Fruit fly (Drosophila melanogaster) whole organism, adult: ENCODE measurements around the gene CG43896.
A peak's percentile ranks its signal among the peaks of the same experiment; 100 is the strongest.

Source experiments
- CG11617 ChIP-seq: fragments of 200-800 bp; sonication (Bioruptor generic); optimal IDR thresholded peaks from 2 replicates; lab custom pipeline; 2017; ENCODE audit warnings: mild to moderate bottlenecking, missing biosample characterization, missing genetic modification reagents, missing genetic modification characterization
- CG12768 ChIP-seq: fragments of 200-800 bp; sonication (Bioruptor generic); optimal IDR thresholded peaks from 2 replicates; lab custom pipeline; 2017; ENCODE audit warnings: missing biosample characterization, missing genetic modification characterization, mild to moderate bottlenecking, moderate library complexity, missing genetic modification reagents
- CG14711 ChIP-seq: fragments of 200-800 bp; sonication (Bioruptor generic); optimal IDR thresholded peaks from 2 replicates; lab custom pipeline; 2018; ENCODE audit warnings: missing biosample characterization, mild to moderate bottlenecking, missing genetic modification characterization, moderate library complexity
- CG1620 ChIP-seq: fragments of 200-800 bp; sonication (Bioruptor generic); optimal IDR thresholded peaks from 2 replicates; lab custom pipeline; 2016; ENCODE audit warnings: missing biosample characterization, missing genetic modification characterization
- CG33017 ChIP-seq: fragments of 200-800 bp; sonication (Bioruptor generic); optimal IDR thresholded peaks from 2 replicates; lab custom pipeline; 2018; ENCODE audit warnings: missing biosample characterization, mild to moderate bottlenecking, missing genetic modification characterization, moderate library complexity
- CG5204 ChIP-seq: fragments of 200-800 bp; sonication (Bioruptor generic); optimal IDR thresholded peaks from 2 replicates; lab custom pipeline; 2016; ENCODE audit warnings: missing biosample characterization, missing genetic modification characterization
- CG7045 ChIP-seq: fragments of 200-800 bp; sonication (Bioruptor generic); optimal IDR thresholded peaks from 2 replicates; lab custom pipeline; 2017; ENCODE audit warnings: missing biosample characterization, mild to moderate bottlenecking, missing genetic modification characterization
- CG7101 ChIP-seq: fragments of 200-800 bp; sonication (Bioruptor generic); optimal IDR thresholded peaks from 2 replicates; lab custom pipeline; 2018; ENCODE audit warnings: missing biosample characterization, mild to moderate bottlenecking, missing genetic modification characterization, moderate library complexity
- Clk ChIP-seq: fragments of 200-800 bp; sonication (Bioruptor generic); optimal IDR thresholded peaks from 2 replicates; lab custom pipeline; 2017; ENCODE audit warnings: missing biosample characterization, missing genetic modification characterization
- Crg-1 ChIP-seq: fragments of 200-800 bp; sonication (Bioruptor generic); optimal IDR thresholded peaks from 2 replicates; lab custom pipeline; 2016; ENCODE audit warnings: missing biosample characterization, missing genetic modification characterization
- Hr96 ChIP-seq: fragments of 200-800 bp; sonication (Bioruptor generic); optimal IDR thresholded peaks from 2 replicates; lab custom pipeline; 2016; ENCODE audit warnings: missing biosample characterization, missing genetic modification characterization
- Mnt ChIP-seq: fragments of 200-800 bp; sonication (Bioruptor generic); optimal IDR thresholded peaks from 2 replicates; lab custom pipeline; 2016; ENCODE audit warnings: missing biosample characterization, mild to moderate bottlenecking, missing genetic modification characterization
- bab1 ChIP-seq: fragments of 200-800 bp; sonication (Bioruptor generic); optimal IDR thresholded peaks from 3 replicates; lab custom pipeline; 2019; ENCODE audit warnings: missing biosample characterization, mild to moderate bottlenecking, missing genetic modification characterization, moderate library complexity
- cic ChIP-seq: fragments of 200-800 bp; sonication (Bioruptor generic); optimal IDR thresholded peaks from 2 replicates; lab custom pipeline; 2017; ENCODE audit warnings: missing biosample characterization, mild to moderate bottlenecking, missing genetic modification characterization, moderate library complexity
- cnc ChIP-seq, 2 experiments: fragments of >200 bp; optimal IDR thresholded peaks; 2 replicates each; lab custom pipeline; 2017
- kay ChIP-seq: fragments of 200-800 bp; sonication (Bioruptor generic); peaks from one replicate; lab custom pipeline; 2016; ENCODE audit warnings: missing biosample characterization, missing genetic modification characterization, borderline replicate concordance
- ovo ChIP-seq: fragments of 200-800 bp; sonication (Bioruptor generic); optimal IDR thresholded peaks from 2 replicates; lab custom pipeline; 2016; ENCODE audit warnings: missing biosample characterization, missing genetic modification characterization
- pad ChIP-seq: fragments of 200-800 bp; sonication (Bioruptor generic); optimal IDR thresholded peaks from 3 replicates; lab custom pipeline; 2017; ENCODE audit warnings: missing biosample characterization, missing genetic modification characterization, mild to moderate bottlenecking, moderate library complexity, missing genetic modification reagents
- tj ChIP-seq: fragments of 200-800 bp; sonication (Bioruptor generic); optimal IDR thresholded peaks from 3 replicates; lab custom pipeline; 2017; ENCODE audit warnings: missing biosample characterization, mild to moderate bottlenecking, missing genetic modification characterization, moderate library complexity
- toe ChIP-seq: fragments of 200-800 bp; sonication (Bioruptor generic); optimal IDR thresholded peaks from 2 replicates; lab custom pipeline; 2016; ENCODE audit warnings: missing biosample characterization, missing genetic modification characterization

Gene CG43896

DNA sequence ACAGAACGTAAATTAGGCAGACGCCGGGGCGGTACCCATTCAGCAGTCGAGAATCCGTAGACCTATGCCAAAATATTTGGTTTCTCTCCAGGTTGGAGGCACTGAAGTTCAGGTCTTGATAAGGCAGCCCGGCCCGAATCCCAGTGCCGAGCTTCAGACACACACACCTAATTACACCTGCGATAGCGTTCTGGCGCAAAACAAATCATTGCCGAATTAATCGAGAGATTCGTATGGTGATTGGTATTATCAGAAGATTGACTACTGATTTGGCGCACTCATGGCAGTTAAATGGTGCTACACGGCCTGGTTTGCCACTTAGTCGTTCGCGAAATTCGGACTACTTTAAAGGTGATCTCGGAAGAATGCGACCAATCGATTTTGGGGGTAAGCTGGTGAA, 28.6 kb upstream of the CG43896 start, which contains the start of gene CG7252:
TSS of gene CG7252 (plus strand) at position 319 of the 400 bp plus-strand sequence.
- TF ChIP-seq pad (GFP tag; lab: Kevin White, UChicago) (no peak), toe (GFP tag; lab: Kevin White, UChicago) (no peak), bab1 (GFP tag; lab: Kevin White, UChicago) (no peak), CG12768 (GFP tag; lab: Kevin White, UChicago) (no peak), Clk (GFP tag; lab: Kevin White, UChicago) (no peak), CG11617 (GFP tag; lab: Kevin White, UChicago) (no peak), CG14711 (no peak), cnc (optimal IDR thresholded peaks at IDR 0.05; lab: Kevin White, UChicago) (no peak), cic (GFP tag; lab: Kevin White, UChicago) (no peak), ovo (GFP tag; lab: Kevin White, UChicago) (no peak), Hr96 (GFP tag; lab: Kevin White, UChicago) (no peak), tj (GFP tag; lab: Kevin White, UChicago) (no peak), Crg-1 (GFP tag; lab: Kevin White, UChicago) (no peak), CG7045 (GFP tag; lab: Kevin White, UChicago) (no peak), kay (GFP tag; lab: Kevin White, UChicago) (no peak), CG33017 (tag; lab: Kevin White, UChicago) (no peak), CG5204 (GFP tag; lab: Kevin White, UChicago) (no peak), CG7101 (tag; lab: Kevin White, UChicago) (no peak), CG1620 (no peak)

DNA sequence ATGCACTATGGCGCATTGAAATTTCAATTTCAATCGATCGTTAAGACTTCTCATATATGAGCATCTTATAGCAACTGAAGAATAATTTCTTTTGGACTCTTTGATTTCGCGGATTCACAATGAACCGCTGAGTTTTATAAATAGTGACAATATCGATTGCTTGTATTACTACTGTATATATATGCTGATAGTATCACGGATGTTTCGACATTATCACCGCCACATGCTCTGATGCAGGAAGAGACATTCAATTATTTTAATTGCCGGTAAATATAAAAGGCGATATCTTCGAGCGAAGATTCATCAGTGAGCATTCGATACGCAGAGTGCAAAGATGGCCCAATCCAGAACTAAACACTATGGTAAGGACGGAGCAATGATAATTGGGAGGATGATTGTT, 26.4 kb upstream of the CG43896 start, which contains the start of gene CG17826:
TSS of gene CG17826 (plus strand) at position 301 of the 400 bp plus-strand sequence.
- TF ChIP-seq pad (GFP tag; lab: Kevin White, UChicago) (no peak), Clk (GFP tag; lab: Kevin White, UChicago) (no peak), CG11617 (GFP tag; lab: Kevin White, UChicago) (no peak)

- TF ChIP-seq CG14711: no peak
- TF ChIP-seq CG7045 (GFP tag; lab: Kevin White, UChicago): no peak
- no peak for TF ChIP-seq tj (GFP tag; lab: Kevin White, UChicago)
- TF ChIP-seq Clk (GFP tag; lab: Kevin White, UChicago): no peak
- no peak for TF ChIP-seq CG1620
- no peak for TF ChIP-seq CG33017 (tag; lab: Kevin White, UChicago)
- TF ChIP-seq cic (GFP tag; lab: Kevin White, UChicago): no peak
- no peak for TF ChIP-seq pad (GFP tag; lab: Kevin White, UChicago)
- TF ChIP-seq CG5204 (GFP tag; lab: Kevin White, UChicago): no peak
- no peak for TF ChIP-seq Crg-1 (GFP tag; lab: Kevin White, UChicago)
Measured at dm6 chr3L:11953217-11953616, 22.7 kb upstream of the CG43896 start, which contains the start of gene obst-G. Gene obst-G (minus strand): TSS chr3L:11953317.

DNA sequence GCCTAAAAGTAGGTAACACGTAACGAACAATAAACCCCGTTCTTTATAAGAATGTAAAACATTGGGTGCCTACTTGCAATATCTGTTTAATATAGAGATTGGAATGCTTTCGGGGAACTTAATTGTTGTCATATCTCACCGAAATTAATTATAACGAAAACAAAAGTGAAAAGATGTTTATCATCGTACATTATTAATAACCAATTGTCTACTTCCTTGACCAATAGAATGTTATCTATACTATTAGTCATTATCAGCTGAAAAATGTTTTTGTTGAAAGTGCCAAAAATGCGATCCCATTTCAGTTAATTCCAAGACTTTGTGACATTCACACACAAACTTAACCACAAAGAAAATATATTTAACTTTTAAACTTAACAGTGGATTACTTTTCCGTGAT, 22.1 kb upstream of the CG43896 start, which contains the start of gene CG7248:
TSS of gene CG7248 (plus strand) at position 301 of the 400 bp plus-strand sequence.
- TF ChIP-seq kay (GFP tag; lab: Kevin White, UChicago) (peak; percentile 7), CG11617 (GFP tag; lab: Kevin White, UChicago) (no peak)

DNA sequence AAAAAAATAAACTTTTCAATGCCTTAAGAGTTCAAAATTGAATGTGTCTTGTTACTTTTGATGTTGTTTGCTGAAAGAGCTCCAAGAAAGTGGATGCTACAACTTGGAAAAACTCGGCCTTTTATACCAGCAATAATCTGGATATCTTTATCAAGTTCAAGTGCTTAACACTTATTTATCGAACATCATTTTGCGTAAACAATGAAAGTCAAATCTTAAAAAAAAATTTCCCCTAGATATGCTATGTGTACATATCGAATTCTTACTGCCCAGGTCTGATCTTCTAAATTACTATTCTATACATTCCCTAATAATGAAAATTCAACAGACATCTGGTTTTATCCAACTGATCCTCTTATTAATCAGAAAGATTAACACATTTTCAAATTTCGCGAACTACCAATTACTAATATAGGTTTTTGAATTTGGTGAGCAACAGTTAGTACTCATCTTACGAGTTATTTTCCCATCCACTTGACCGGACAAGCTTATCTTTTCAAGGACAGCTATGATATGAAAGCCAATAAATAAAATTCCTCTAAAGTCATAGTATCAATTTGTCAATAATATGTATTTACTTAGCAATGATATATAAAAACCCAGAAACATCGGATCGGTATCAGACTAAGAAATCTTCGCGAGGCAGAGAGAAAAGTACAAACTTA, 18.1 kb upstream of the CG43896 start, which contains the start of the genes CG11570 and CG43294:
TSS of gene CG11570 (minus strand) at position 101 of the 665 bp plus-strand sequence.
TSS of gene CG43294 (plus strand) at position 615 of the 665 bp plus-strand sequence.
- TF ChIP-seq CG33017 (tag; lab: Kevin White, UChicago) (no peak), Clk (GFP tag; lab: Kevin White, UChicago) (no peak), cic (GFP tag; lab: Kevin White, UChicago) (no peak), Mnt (GFP tag; lab: Kevin White, UChicago) (no peak), tj (GFP tag; lab: Kevin White, UChicago) (no peak), cnc (optimal IDR thresholded peaks at IDR 0.05; lab: Kevin White, UChicago) (no peak), pad (GFP tag; lab: Kevin White, UChicago) (no peak), Hr96 (GFP tag; lab: Kevin White, UChicago) (no peak), kay (GFP tag; lab: Kevin White, UChicago) (no peak), bab1 (GFP tag; lab: Kevin White, UChicago) (no peak), CG7101 (tag; lab: Kevin White, UChicago) (no peak), CG11617 (GFP tag; lab: Kevin White, UChicago) (no peak), CG12768 (GFP tag; lab: Kevin White, UChicago) (no peak), toe (GFP tag; lab: Kevin White, UChicago) (no peak), CG14711 (no peak), CG7045 (GFP tag; lab: Kevin White, UChicago) (no peak), CG5204 (GFP tag; lab: Kevin White, UChicago) (no peak), CG1620 (no peak), Crg-1 (GFP tag; lab: Kevin White, UChicago) (no peak), ovo (GFP tag; lab: Kevin White, UChicago) (no peak)

dm6 chr3L:11966104-11966503, 9.8 kb upstream of the CG43896 start, which contains the start of gene prc:
Gene prc (minus strand): TSS chr3L:11966131.
- TF ChIP-seq CG5204 (GFP tag; lab: Kevin White, UChicago): no peak
- TF ChIP-seq CG7045 (GFP tag; lab: Kevin White, UChicago): no peak
- TF ChIP-seq Mnt (GFP tag; lab: Kevin White, UChicago): no peak
- TF ChIP-seq CG1620: no peak
- no peak for TF ChIP-seq CG12768 (GFP tag; lab: Kevin White, UChicago)
